Fruit fly (Drosophila melanogaster) whole organism, wandering third instar larva: Measurements from ENCODE around the gene Alp10.

Experiments used
- Abd-B ChIP-seq: fragments of >200 bp; optimal IDR thresholded peaks from 2 replicates; lab custom pipeline; 2017; ENCODE audit warnings: missing biosample characterization, missing genetic modification characterization
- CG9705 ChIP-seq: fragments of 200-800 bp; sonication (Bioruptor generic); optimal IDR thresholded peaks from 2 replicates; lab custom pipeline; 2018; ENCODE audit warnings: missing biosample characterization, mild to moderate bottlenecking, missing genetic modification characterization
- CrebA ChIP-seq: fragments of 200-800 bp; sonication (Bioruptor generic); optimal IDR thresholded peaks from 2 replicates; lab custom pipeline; 2016; ENCODE audit warnings: missing biosample characterization, mild to moderate bottlenecking, missing genetic modification characterization, borderline replicate concordance
- Dfd ChIP-seq: fragments of >200 bp; optimal IDR thresholded peaks from 2 replicates; lab custom pipeline; 2017; ENCODE audit warnings: missing biosample characterization, missing genetic modification characterization
- GATAd ChIP-seq: sonication (Bioruptor generic); optimal IDR thresholded peaks from 2 replicates; lab custom pipeline; 2016; ENCODE audit warnings: missing biosample characterization, missing genetic modification characterization
- HLH106 ChIP-seq: fragments of 200-800 bp; optimal IDR thresholded peaks from 3 replicates; lab custom pipeline; 2019; ENCODE audit warnings: missing biosample characterization, mild to moderate bottlenecking, missing genetic modification characterization, moderate library complexity
- Hnf4 ChIP-seq: fragments of 200-800 bp; sonication (Bioruptor generic); optimal IDR thresholded peaks from 2 replicates; lab custom pipeline; 2016; ENCODE audit warnings: missing biosample characterization, mild to moderate bottlenecking, missing genetic modification characterization
- Hr78 ChIP-seq: fragments of >200 bp; optimal IDR thresholded peaks from 2 replicates; lab custom pipeline; 2017; ENCODE audit warnings: missing biosample characterization, missing genetic modification characterization
- Hr83 ChIP-seq: fragments of 200-300 bp; sonication (Bioruptor generic); optimal IDR thresholded peaks from 2 replicates; lab custom pipeline; 2016; ENCODE audit warnings: missing biosample characterization, mild to moderate bottlenecking, missing genetic modification characterization, moderate library complexity; ENCODE audit not compliant: poor library complexity, severe bottlenecking
- Mio ChIP-seq: sonication (Bioruptor generic); optimal IDR thresholded peaks from 2 replicates; lab custom pipeline; 2016; ENCODE audit warnings: missing biosample characterization, missing genetic modification characterization
- N ChIP-seq: fragments of >200 bp; optimal IDR thresholded peaks from 2 replicates; lab custom pipeline; 2018; ENCODE audit warnings: missing biosample characterization, missing external identifiers, missing genetic modification characterization
- OdsH ChIP-seq: fragments of 200-800 bp; sonication (Bioruptor generic); optimal IDR thresholded peaks from 2 replicates; lab custom pipeline; 2016; ENCODE audit warnings: missing biosample characterization, mild to moderate bottlenecking, missing genetic modification characterization
- Rel ChIP-seq, 2 experiments: fragments of 200-800 bp; sonication (Bioruptor generic) in 1 of 2; optimal IDR thresholded peaks; 2 replicates in 1 of 2; 3 replicates in 1 of 2; lab custom pipeline; 2016 to 2019; ENCODE audit warnings: mild to moderate bottlenecking in 2 of 2, missing biosample characterization in 2 of 2, missing genetic modification characterization in 2 of 2, moderate library complexity in 1 of 2
- Vsx2 ChIP-seq: fragments of 200-300, 225-300 bp; sonication (Bioruptor generic); optimal IDR thresholded peaks from 2 replicates; lab custom pipeline; 2018; ENCODE audit warnings: missing biosample characterization, missing genetic modification characterization; ENCODE audit not compliant: partially characterized antibody
- br ChIP-seq: fragments of 200-800 bp; sonication (Bioruptor generic); optimal IDR thresholded peaks from 2 replicates; lab custom pipeline; 2016; ENCODE audit warnings: missing biosample characterization, missing genetic modification characterization
- brk ChIP-seq: fragments of 200-800 bp; sonication (Bioruptor generic); optimal IDR thresholded peaks from 2 replicates; lab custom pipeline; 2016; ENCODE audit warnings: missing biosample characterization, mild to moderate bottlenecking, missing genetic modification characterization
- dl ChIP-seq, 2 experiments: fragments of 175-275, 200-275 bp in 1 of 2; fragments of 200-275 bp in 1 of 2; sonication (Bioruptor generic); optimal IDR thresholded peaks; lab custom pipeline; 2018; ENCODE audit warnings: mild to moderate bottlenecking in 2 of 2, missing biosample characterization in 2 of 2, missing genetic modification characterization in 2 of 2, moderate library complexity in 2 of 2; ENCODE audit not compliant: partially characterized antibody in 2 of 2, insufficient read depth in 1 of 2
- dmrt93B ChIP-seq: fragments of 200-800 bp; sonication (Bioruptor generic); optimal IDR thresholded peaks from 2 replicates; lab custom pipeline; 2018; ENCODE audit warnings: missing biosample characterization, mild to moderate bottlenecking, missing genetic modification characterization
- dsf ChIP-seq: sonication (Bioruptor generic); optimal IDR thresholded peaks from 2 replicates; lab custom pipeline; 2016; ENCODE audit warnings: missing biosample characterization, missing genetic modification characterization, borderline replicate concordance
- ey ChIP-seq: fragments of 200-800 bp; sonication (Bioruptor generic); optimal IDR thresholded peaks from 2 replicates; lab custom pipeline; 2016; ENCODE audit warnings: missing biosample characterization, missing genetic modification characterization
- fru ChIP-seq: fragments of 200-800 bp; sonication (Bioruptor generic); optimal IDR thresholded peaks from 3 replicates; lab custom pipeline; 2016; ENCODE audit warnings: missing biosample characterization, mild to moderate bottlenecking, missing genetic modification characterization
- h ChIP-seq: fragments of 200-800 bp; sonication (Bioruptor generic); optimal IDR thresholded peaks from 3 replicates; lab custom pipeline; 2016; ENCODE audit warnings: missing biosample characterization, mild to moderate bottlenecking, missing genetic modification characterization
- jim ChIP-seq: fragments of 175-275, 200-325 bp; sonication (Bioruptor generic); optimal IDR thresholded peaks from 2 replicates; lab custom pipeline; 2016; ENCODE audit warnings: missing biosample characterization, mild to moderate bottlenecking, missing genetic modification characterization
- lola ChIP-seq: fragments of >200 bp; optimal IDR thresholded peaks from 2 replicates; lab custom pipeline; 2017; ENCODE audit warnings: missing biosample characterization, missing genetic modification characterization
- pan ChIP-seq: fragments of >200 bp; optimal IDR thresholded peaks from 2 replicates; lab custom pipeline; 2017
- psq ChIP-seq: fragments of 200-800 bp; sonication (Bioruptor generic); optimal IDR thresholded peaks from 3 replicates; lab custom pipeline; 2017; ENCODE audit warnings: missing biosample characterization, mild to moderate bottlenecking, missing genetic modification characterization, moderate library complexity
- rgr ChIP-seq: fragments of 200-800 bp; sonication (Bioruptor generic); optimal IDR thresholded peaks from 3 replicates; lab custom pipeline; 2016; ENCODE audit warnings: missing biosample characterization, mild to moderate bottlenecking, missing genetic modification characterization
- sage ChIP-seq: fragments of 200-800 bp; sonication (Bioruptor generic); optimal IDR thresholded peaks from 2 replicates; lab custom pipeline; 2016; ENCODE audit warnings: missing biosample characterization, mild to moderate bottlenecking, missing genetic modification characterization
- sv ChIP-seq: fragments of 200-800 bp; sonication (Bioruptor generic); optimal IDR thresholded peaks from 3 replicates; lab custom pipeline; 2016; ENCODE audit warnings: missing biosample characterization, missing genetic modification characterization
- usp ChIP-seq: fragments of >200 bp; optimal IDR thresholded peaks from 2 replicates; lab custom pipeline; 2017; ENCODE audit warnings: missing biosample characterization, missing genetic modification characterization
- woc ChIP-seq: sonication (Bioruptor generic); optimal IDR thresholded peaks from 2 replicates; lab custom pipeline; 2016; ENCODE audit warnings: missing biosample characterization, mild to moderate bottlenecking, missing genetic modification characterization

Gene Alp10

dm6 chr3L:5565051-5565688 is 29.9 kb downstream of the Alp10 start, which contains the start of gene bc10:
Gene bc10, plus strand, starts transcription at chr3L:5565231.
- TF ChIP-seq GATAd (GFP tag; lab: Kevin White, UChicago) (no peak), rgr (GFP tag; lab: Kevin White, UChicago) (peak; percentile 98), br (GFP tag; lab: Kevin White, UChicago) (no peak), CG9705 (GFP tag; lab: Kevin White, UChicago) (no peak), Mio (GFP tag; lab: Kevin White, UChicago) (no peak), Rel (GFP tag; optimal IDR thresholded peaks at IDR 0.05; lab: Kevin White, UChicago) (no peak), Rel (tag; optimal IDR thresholded peaks at IDR 0.05; lab: Kevin White, UChicago) (peak; percentile 10), Hr83 (GFP tag; lab: Kevin White, UChicago) (peak; percentile 32)
- TF ChIP-seq, all 38 proteins: peak for 3

dm6 chr3L:5563309-5564182 is 31.5 kb downstream of the Alp10 start, which contains the start of the genes ScsbetaG and Sras:
Gene ScsbetaG, minus strand, starts transcription at chr3L:5563691.
Gene Sras, plus strand, starts transcription at chr3L:5563774.
- TF ChIP-seq Rel (GFP tag; optimal IDR thresholded peaks at IDR 0.05; lab: Kevin White, UChicago), result no peak
- TF ChIP-seq Rel (tag; optimal IDR thresholded peaks at IDR 0.05; lab: Kevin White, UChicago), result peak; percentile 96
- no peak for TF ChIP-seq GATAd (GFP tag; lab: Kevin White, UChicago)
- TF ChIP-seq Vsx2 (GFP tag; lab: Kevin White, UChicago), result peak; percentile 5
- no peak for TF ChIP-seq N (GFP tag; lab: Kevin White, UChicago)

- no peak for TF ChIP-seq Vsx2 (GFP tag; lab: Kevin White, UChicago)
- TF ChIP-seq Rel (GFP tag; optimal IDR thresholded peaks at IDR 0.05; lab: Kevin White, UChicago), result no peak
- TF ChIP-seq Rel (tag; optimal IDR thresholded peaks at IDR 0.05; lab: Kevin White, UChicago), result peak; percentile 42
Measured at dm6 chr3L:5562584-5562983, 32.5 kb downstream of the Alp10 start.

dm6 chr3L:5561341-5561740 is 33.7 kb downstream of the Alp10 start, which contains the start of gene sinu:
Gene sinu, minus strand, starts transcription at chr3L:5561598.
- TF ChIP-seq woc, result no peak
- peak; percentile 53 for TF ChIP-seq Vsx2 (GFP tag; lab: Kevin White, UChicago)
- TF ChIP-seq Rel (GFP tag; optimal IDR thresholded peaks at IDR 0.05; lab: Kevin White, UChicago), result no peak
- no peak for TF ChIP-seq Rel (tag; optimal IDR thresholded peaks at IDR 0.05; lab: Kevin White, UChicago)
- no peak for TF ChIP-seq GATAd (GFP tag; lab: Kevin White, UChicago)
- TF ChIP-seq Hr83 (GFP tag; lab: Kevin White, UChicago), result no peak
- no peak for TF ChIP-seq dsf
- TF ChIP-seq Hr78 (GFP tag; lab: Kevin White, UChicago), result no peak
- TF ChIP-seq Dfd (GFP tag; lab: Kevin White, UChicago), result no peak
- TF ChIP-seq Hnf4 (GFP tag; lab: Kevin White, UChicago), result no peak

DNA sequence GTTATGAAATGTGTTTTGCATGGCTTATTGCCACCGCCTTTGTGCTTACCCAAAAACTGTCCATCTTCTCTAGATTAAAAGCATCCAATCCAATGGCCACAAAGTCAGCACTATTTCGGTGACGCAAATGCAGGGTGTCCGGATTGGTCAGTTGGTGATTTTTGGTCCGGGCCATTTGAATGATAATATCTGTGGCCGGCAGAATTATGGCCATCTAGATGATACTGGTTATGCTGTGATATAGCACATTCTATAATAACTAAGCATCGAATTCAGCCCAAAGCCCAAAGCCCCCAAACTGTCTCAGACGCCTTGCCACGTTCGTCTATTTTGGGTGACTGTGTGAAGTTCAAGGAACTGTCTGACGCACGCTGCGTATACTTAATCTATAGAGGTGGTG is 38.9 kb downstream of the Alp10 start:
- TF ChIP-seq Mio (GFP tag; lab: Kevin White, UChicago), result no peak
- TF ChIP-seq sage (GFP tag; lab: Kevin White, UChicago), result no peak
- no peak for TF ChIP-seq pan (lab: Kevin White, UChicago)
- TF ChIP-seq brk (GFP tag; lab: Kevin White, UChicago), result no peak
- TF ChIP-seq lola (GFP tag; lab: Kevin White, UChicago), result no peak
- TF ChIP-seq ey (GFP tag; lab: Kevin White, UChicago), result no peak
- TF ChIP-seq CrebA (GFP tag; lab: Kevin White, UChicago), result no peak
- no peak for TF ChIP-seq dl (GFP tag; optimal IDR thresholded peaks at IDR 0.05; lab: Kevin White, UChicago; ENCODE audit: insufficient read depth in 1 of 2, partially characterized antibody in 2 of 2)
- no peak for TF ChIP-seq woc
- TF ChIP-seq br (GFP tag; lab: Kevin White, UChicago), result no peak
- no peak for TF ChIP-seq dmrt93B (GFP tag; lab: Kevin White, UChicago)
- no peak for TF ChIP-seq Vsx2 (GFP tag; lab: Kevin White, UChicago)
- no peak for TF ChIP-seq dsf

DNA sequence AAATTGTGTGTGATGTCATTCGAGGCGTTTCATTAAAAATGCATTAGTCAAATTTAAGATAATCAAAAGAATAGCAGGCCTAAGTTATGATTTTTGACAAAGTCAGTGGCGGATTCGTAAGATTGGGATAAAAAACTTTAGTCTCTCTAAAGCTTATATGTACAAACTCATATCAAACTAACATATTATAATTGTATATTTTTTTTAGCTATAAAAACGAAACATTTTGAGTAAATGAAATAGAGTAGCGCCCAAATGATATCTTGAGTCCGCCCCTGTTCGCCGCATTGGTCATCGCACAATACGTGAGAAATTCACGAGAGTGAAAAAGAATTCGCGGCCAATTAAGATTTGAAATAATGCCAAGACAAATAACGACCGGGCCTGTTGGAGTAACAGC is 40.7 kb downstream of the Alp10 start:
- TF ChIP-seq h (GFP tag; lab: Kevin White, UChicago), result peak; percentile 75
- peak; percentile 65 for TF ChIP-seq ey (GFP tag; lab: Kevin White, UChicago)
- TF ChIP-seq sv (GFP tag; lab: Kevin White, UChicago), result no peak
- no peak for TF ChIP-seq CrebA (GFP tag; lab: Kevin White, UChicago)
- no peak for TF ChIP-seq Abd-B (GFP tag; lab: Kevin White, UChicago)
- peak; percentile 66 for TF ChIP-seq sage (GFP tag; lab: Kevin White, UChicago)
- no peak for TF ChIP-seq lola (GFP tag; lab: Kevin White, UChicago)
- TF ChIP-seq Mio (GFP tag; lab: Kevin White, UChicago), result no peak
- no peak for TF ChIP-seq usp
- TF ChIP-seq CG9705 (GFP tag; lab: Kevin White, UChicago), result peak; percentile 50
- peak; percentile 87 for TF ChIP-seq HLH106 (tag; lab: Kevin White, UChicago)
- TF ChIP-seq fru (GFP tag; lab: Kevin White, UChicago), result peak; percentile 73
- TF ChIP-seq psq (GFP tag; lab: Kevin White, UChicago), result peak; percentile 59
- no peak for TF ChIP-seq N (GFP tag; lab: Kevin White, UChicago)
- no peak for TF ChIP-seq jim (GFP tag; lab: Kevin White, UChicago)
- TF ChIP-seq OdsH, result peak; percentile 59
- TF ChIP-seq pan (lab: Kevin White, UChicago), result no peak
- TF ChIP-seq Hr78 (GFP tag; lab: Kevin White, UChicago), result no peak
- TF ChIP-seq dsf, result no peak
- peak; percentile 72 for TF ChIP-seq dmrt93B (GFP tag; lab: Kevin White, UChicago)
- no peak for TF ChIP-seq GATAd (GFP tag; lab: Kevin White, UChicago)
